Worm (Caenorhabditis elegans) whole organism, L3 larva: ENCODE results near the gene M05D6.8.

ENCODE experiments used
- lin-39 ChIP-seq: fragments of 150-350 bp; optimal IDR thresholded peaks from 2 replicates; lab custom pipeline; 2018; ENCODE audit warnings: missing biosample characterization, missing genetic modification reagents, missing genetic modification characterization
- mdl-1 ChIP-seq: fragments of 150-350 bp; optimal IDR thresholded peaks from 2 replicates; lab custom pipeline; 2014; ENCODE audit warnings: missing biosample characterization, missing genetic modification characterization
- pha-4 ChIP-seq: fragments of 150-350 bp; optimal IDR thresholded peaks from 2 replicates; lab custom pipeline; 2014; ENCODE audit warnings: missing biosample characterization, missing genetic modification reagents, missing genetic modification characterization
- skn-1 ChIP-seq: fragments of 150-350 bp; optimal IDR thresholded peaks from 2 replicates; lab custom pipeline; 2014; ENCODE audit warnings: missing biosample characterization, missing genetic modification characterization
- zag-1 ChIP-seq: fragments of 150-350 bp; optimal IDR thresholded peaks from 2 replicates; lab custom pipeline; 2014; ENCODE audit warnings: missing biosample characterization, missing genetic modification characterization
- ztf-4 ChIP-seq: fragments of 150-350 bp; optimal IDR thresholded peaks from 2 replicates; lab custom pipeline; 2014; ENCODE audit warnings: missing biosample characterization, missing genetic modification characterization

ce11 chrII:8496184-8496583 is 25.1 kb upstream of the M05D6.8 start:
- TF ChIP-seq skn-1 = no peak
- TF ChIP-seq lin-39 (tag; lab: Kevin White, UChicago) = peak; percentile 31
- TF ChIP-seq pha-4 = no peak
- no peak for TF ChIP-seq mdl-1
- TF ChIP-seq ztf-4 (tag; lab: Kevin White, UChicago) = no peak
- no peak for TF ChIP-seq zag-1
